Fruit fly (Drosophila melanogaster) whole organism, pupa: ENCODE results near the gene Uqcc1.

ENCODE experiments used
- CG10348 ChIP-seq: fragments of 200-800 bp; sonication (Bioruptor generic); IDR thresholded peaks from 2 replicates; pipeline ENCODE4 v1.3.6; 2022; ENCODE audit warnings: missing biosample characterization, missing genetic modification characterization
- CG12605 ChIP-seq: fragments of 200-800 bp; sonication (Bioruptor generic); IDR thresholded peaks from 2 replicates; pipeline ENCODE4 v1.3.6; 2022; ENCODE audit warnings: missing biosample characterization, missing genetic modification characterization
- CG13204 ChIP-seq: fragments of 200-800 bp; sonication (Bioruptor generic); optimal IDR thresholded peaks from 2 replicates; lab custom pipeline; 2018; ENCODE audit warnings: missing biosample characterization, mild to moderate bottlenecking, missing genetic modification characterization, moderate library complexity
- CG14655 ChIP-seq: fragments of 200-800 bp; sonication (Bioruptor generic); optimal IDR thresholded peaks from 3 replicates; lab custom pipeline; 2017; ENCODE audit warnings: mild to moderate bottlenecking, missing biosample characterization, missing genetic modification reagents, missing genetic modification characterization
- CG15710 ChIP-seq: fragments of 200-800 bp; sonication (Bioruptor generic); optimal IDR thresholded peaks from 2 replicates; lab custom pipeline; 2018; ENCODE audit warnings: missing biosample characterization, mild to moderate bottlenecking, missing genetic modification characterization, moderate library complexity
- CG17806 ChIP-seq: fragments of 200-800 bp; sonication (Bioruptor generic); optimal IDR thresholded peaks from 2 replicates; lab custom pipeline; 2018; ENCODE audit warnings: missing biosample characterization, mild to moderate bottlenecking, missing genetic modification characterization, moderate library complexity
- CG32121 ChIP-seq: fragments of 200-800 bp; sonication (Bioruptor generic); IDR thresholded peaks from 2 replicates; pipeline ENCODE4 v1.3.6; 2022; ENCODE audit warnings: missing biosample characterization, missing genetic modification characterization
- CG34367 ChIP-seq: fragments of 200-800 bp; sonication (Bioruptor generic); optimal IDR thresholded peaks from 2 replicates; lab custom pipeline; 2018; ENCODE audit warnings: missing biosample characterization, mild to moderate bottlenecking, missing genetic modification characterization
- CG4496 ChIP-seq: fragments of 200-800 bp; sonication (Bioruptor generic); IDR thresholded peaks from 3 replicates; pipeline ENCODE4 v1.3.6; 2022; ENCODE audit warnings: missing biosample characterization, missing genetic modification characterization
- CG8159 ChIP-seq: fragments of 200-800 bp; sonication (Bioruptor generic); optimal IDR thresholded peaks from 3 replicates; lab custom pipeline; 2018; ENCODE audit warnings: missing biosample characterization, mild to moderate bottlenecking, missing genetic modification characterization, moderate library complexity
- CG8301 ChIP-seq: fragments of 200-800 bp; sonication (Bioruptor generic); optimal IDR thresholded peaks from 2 replicates; lab custom pipeline; 2018; ENCODE audit warnings: missing biosample characterization, mild to moderate bottlenecking, missing genetic modification characterization
- CG9948 ChIP-seq: fragments of 200-800 bp; sonication (Bioruptor generic); optimal IDR thresholded peaks from 2 replicates; lab custom pipeline; 2018; ENCODE audit warnings: missing biosample characterization, mild to moderate bottlenecking, missing genetic modification characterization, moderate library complexity
- D1 ChIP-seq: fragments of 200-800 bp; sonication (Bioruptor generic); optimal IDR thresholded peaks from 2 replicates; lab custom pipeline; 2018; ENCODE audit warnings: missing biosample characterization, mild to moderate bottlenecking, missing genetic modification characterization, moderate library complexity
- EcR ChIP-seq: fragments of 200-800 bp; sonication (Bioruptor generic); optimal IDR thresholded peaks from 3 replicates; lab custom pipeline; 2019; ENCODE audit warnings: missing biosample characterization, missing genetic modification characterization, mild to moderate bottlenecking, moderate library complexity, missing genetic modification reagents
- Ets98B ChIP-seq: fragments of 200-800 bp; sonication (Bioruptor generic); IDR thresholded peaks from 2 replicates; pipeline ENCODE4 v1.3.6; 2022; ENCODE audit warnings: missing biosample characterization, missing genetic modification characterization
- Pif1A ChIP-seq: fragments of 200-800 bp; sonication (Bioruptor generic); optimal IDR thresholded peaks from 3 replicates; lab custom pipeline; 2016; ENCODE audit warnings: missing biosample characterization, missing genetic modification characterization
- Pif1B ChIP-seq: fragments of 200-800 bp; sonication (Bioruptor generic); optimal IDR thresholded peaks from 3 replicates; lab custom pipeline; 2016; ENCODE audit warnings: missing biosample characterization, missing genetic modification characterization
- Snoo ChIP-seq: fragments of 200-800 bp; sonication (Bioruptor generic); optimal IDR thresholded peaks from 3 replicates; lab custom pipeline; 2017; ENCODE audit warnings: missing biosample characterization, mild to moderate bottlenecking, missing genetic modification characterization, inconsistent platforms
- fd96Ca ChIP-seq: fragments of 200-800 bp; sonication (Bioruptor generic); IDR thresholded peaks from 3 replicates; pipeline ENCODE4 v1.3.6; 2022; ENCODE audit warnings: missing biosample characterization, missing genetic modification characterization
- gl ChIP-seq: fragments of 200-800 bp; sonication (Bioruptor generic); optimal IDR thresholded peaks from 2 replicates; lab custom pipeline; 2018; ENCODE audit warnings: missing biosample characterization, mild to moderate bottlenecking, missing genetic modification characterization
- rn ChIP-seq: fragments of 200-800 bp; sonication (Bioruptor generic); IDR thresholded peaks from 2 replicates; pipeline ENCODE4 v1.3.6; 2022; ENCODE audit warnings: missing biosample characterization, missing genetic modification characterization

Gene Uqcc1

dm6 chr3L:6981109-6981741 lies 23.3 kb upstream of the Uqcc1 start:
- TF ChIP-seq CG13204 (GFP tag; lab: Kevin White, UChicago) = peak; percentile 21
- TF ChIP-seq CG32121 = no peak
- no peak for TF ChIP-seq CG12605 (GFP tag; lab: Robert Waterston, UW)
- no peak for TF ChIP-seq CG4496 (GFP tag; lab: Robert Waterston, UW)
- no peak for TF ChIP-seq EcR (GFP tag; lab: Kevin White, UChicago)

- TF ChIP-seq CG32121 = no peak
- TF ChIP-seq CG15710 = no peak
- no peak for TF ChIP-seq CG14655 (GFP tag; lab: Kevin White, UChicago)
- no peak for TF ChIP-seq CG8159 (tag; lab: Kevin White, UChicago)
Observed at dm6 chr3L:6980553-6980952, 22.6 kb upstream of the Uqcc1 start.

- TF ChIP-seq Pif1B (GFP tag; lab: Kevin White, UChicago) (peak; percentile 21), CG13204 (GFP tag; lab: Kevin White, UChicago) (peak; percentile 37), CG32121 (no peak), Ets98B (GFP tag; lab: Robert Waterston, UW) (peak; percentile 25; the same call in 1 of the 2 replicates), fd96Ca (GFP tag; lab: Robert Waterston, UW) (peak; percentile 41; the same call in 1 of the 3 replicates), EcR (GFP tag; lab: Kevin White, UChicago) (peak; percentile 67), rn (GFP tag; lab: Robert Waterston, UW) (0 out of 2 replicates have a peak, but pooled peaks have one; percentile 17), CG8159 (tag; lab: Kevin White, UChicago) (peak; percentile 38), Pif1A (GFP tag; lab: Kevin White, UChicago) (no peak)
Observed at dm6 chr3L:6979387-6980249, 21.7 kb upstream of the Uqcc1 start, which contains the start of gene Galphai. TSS of gene Galphai (minus strand) at chr3L:6980044.

dm6 chr3L:6978757-6979386 lies 21.0 kb upstream of the Uqcc1 start:
- TF ChIP-seq Snoo = no peak
- no peak for TF ChIP-seq rn (GFP tag; lab: Robert Waterston, UW)
- TF ChIP-seq CG17806 (tag; lab: Kevin White, UChicago) = no peak
- no peak for TF ChIP-seq gl (tag; lab: Kevin White, UChicago)
- no peak for TF ChIP-seq Ets98B (GFP tag; lab: Robert Waterston, UW)
- no peak for TF ChIP-seq CG13204 (GFP tag; lab: Kevin White, UChicago)
- no peak for TF ChIP-seq CG14655 (GFP tag; lab: Kevin White, UChicago)
- no peak for TF ChIP-seq CG32121
- TF ChIP-seq, all 21 proteins: peak for 0

- TF ChIP-seq CG34367 (no peak), CG8301 (tag; lab: Kevin White, UChicago) (peak; percentile 54), EcR (GFP tag; lab: Kevin White, UChicago) (no peak), CG8159 (tag; lab: Kevin White, UChicago) (peak; percentile 40), CG14655 (GFP tag; lab: Kevin White, UChicago) (peak; percentile 50), Pif1A (GFP tag; lab: Kevin White, UChicago) (peak; percentile 36), gl (tag; lab: Kevin White, UChicago) (no peak), CG9948 (tag; lab: Kevin White, UChicago) (no peak), Pif1B (GFP tag; lab: Kevin White, UChicago) (no peak), rn (GFP tag; lab: Robert Waterston, UW) (peak; percentile 48; the same call in 1 of the 2 replicates), CG17806 (tag; lab: Kevin White, UChicago) (no peak), CG10348 (GFP tag; lab: Robert Waterston, UW) (no peak), Snoo (no peak), Ets98B (GFP tag; lab: Robert Waterston, UW) (no peak), fd96Ca (GFP tag; lab: Robert Waterston, UW) (0 out of 3 replicates have a peak, but pooled peaks have one; percentile 16), CG13204 (GFP tag; lab: Kevin White, UChicago) (no peak), CG12605 (GFP tag; lab: Robert Waterston, UW) (0 out of 2 replicates have a peak, but pooled peaks have one; percentile 12), CG32121 (peak; percentile 75), CG4496 (GFP tag; lab: Robert Waterston, UW) (peak; percentile 49; the same call in 2 of the 3 replicates), CG15710 (peak; percentile 8), D1 (tag; lab: Kevin White, UChicago) (no peak)
Observed at dm6 chr3L:6978030-6978683, 20.2 kb upstream of the Uqcc1 start.
